Worm (Caenorhabditis elegans) whole organism, L4 larva: Measurements from ENCODE around the gene eelo-2.

Experiments
- F10B5.3 ChIP-seq: sonication (generic microtip); optimal IDR thresholded peaks from 2 replicates; lab custom pipeline; 2016; ENCODE audit warnings: mild to moderate bottlenecking, missing genetic modification characterization, missing compliant biosample characterization
- F49E8.2 ChIP-seq: sonication (generic microtip); optimal IDR thresholded peaks from 2 replicates; lab custom pipeline; 2016; ENCODE audit warnings: missing compliant biosample characterization, mild to moderate bottlenecking, missing genetic modification characterization, borderline replicate concordance
- Y105C5A.15 ChIP-seq: fragments of 200-800 bp; sonication (Bioruptor generic); IDR thresholded peaks from 2 replicates; pipeline ENCODE4 v1.3.6; 2022; ENCODE audit warnings: missing genetic modification characterization, missing compliant biosample characterization
- Y48G9A.11 ChIP-seq: fragments of 200-800 bp; sonication (Bioruptor generic); IDR thresholded peaks from 2 replicates; pipeline ENCODE4 v1.3.6; 2022; ENCODE audit warnings: missing genetic modification reagents, missing genetic modification characterization, missing compliant biosample characterization
- Y5F2A.4 ChIP-seq: fragments of 200-800 bp; sonication (Bioruptor generic); optimal IDR thresholded peaks from 2 replicates; lab custom pipeline; 2018; ENCODE audit warnings: mild to moderate bottlenecking, missing genetic modification characterization, missing compliant biosample characterization
- Y75B8A.6 ChIP-seq: fragments of 200-800 bp; sonication (Bioruptor generic); IDR thresholded peaks from 2 replicates; pipeline ENCODE4 v1.3.6; 2022; ENCODE audit warnings: missing genetic modification reagents, missing genetic modification characterization, missing compliant biosample characterization
- ZK546.5 ChIP-seq, 2 experiments: sonication (generic microtip); optimal IDR thresholded peaks; 2 replicates each; lab custom pipeline; 2017; ENCODE audit warnings: missing biosample characterization in 2 of 2, missing genetic modification characterization in 2 of 2
- aha-1 ChIP-seq: fragments of 150-350 bp; peaks from one replicate; lab custom pipeline; 2014; ENCODE audit warnings: missing biosample characterization, missing genetic modification characterization
- aly-2 ChIP-seq: sonication (generic microtip); optimal IDR thresholded peaks from 2 replicates; lab custom pipeline; 2018; ENCODE audit warnings: missing biosample characterization, missing genetic modification characterization
- ama-1 ChIP-seq: fragments of 150-350 bp; optimal IDR thresholded peaks from 2 replicates; lab custom pipeline; 2014; ENCODE audit warnings: inconsistent platforms, mixed read lengths
- arid-1 ChIP-seq: fragments of 200-800 bp; sonication (Bioruptor generic); conservative IDR thresholded peaks from 2 replicates; pipeline ENCODE4 v1.3.6; 2022; ENCODE audit warnings: missing genetic modification reagents, missing genetic modification characterization, missing compliant biosample characterization
- ceh-32 ChIP-seq: sonication (generic microtip); optimal IDR thresholded peaks from 2 replicates; lab custom pipeline; 2016; ENCODE audit warnings: mild to moderate bottlenecking, missing genetic modification characterization, missing compliant biosample characterization; ENCODE audit not compliant: poor library complexity
- ceh-44 ChIP-seq: fragments of 200-800 bp; sonication (Bioruptor generic); IDR thresholded peaks from 2 replicates; pipeline ENCODE4 v1.3.6; 2022; ENCODE audit warnings: missing genetic modification reagents, missing genetic modification characterization, missing compliant biosample characterization
- daf-8 ChIP-seq: fragments of 200-800 bp; sonication (Bioruptor generic); IDR thresholded peaks from 2 replicates; pipeline ENCODE4 v1.3.6; 2022; ENCODE audit warnings: missing genetic modification characterization, missing compliant biosample characterization
- dmd-6 ChIP-seq: fragments of 200-800 bp; sonication (Bioruptor generic); IDR thresholded peaks from 2 replicates; pipeline ENCODE4 v1.3.6; 2022; ENCODE audit warnings: missing genetic modification reagents, missing genetic modification characterization, missing compliant biosample characterization
- dmd-8 ChIP-seq: fragments of 200-800 bp; sonication (Bioruptor generic); IDR thresholded peaks from 2 replicates; pipeline ENCODE4 v1.3.6; 2022; ENCODE audit warnings: missing genetic modification characterization, missing compliant biosample characterization
- dpl-1 ChIP-seq: fragments of 150-350 bp; optimal IDR thresholded peaks from 2 replicates; lab custom pipeline; 2014; ENCODE audit warnings: missing biosample characterization, missing genetic modification reagents, missing genetic modification characterization
- egl-43 ChIP-seq: fragments of 200-800 bp; sonication (Bioruptor generic); IDR thresholded peaks from 2 replicates; pipeline ENCODE4 v1.3.6; 2022; ENCODE audit warnings: missing genetic modification reagents, missing genetic modification characterization, missing compliant biosample characterization
- fos-1 ChIP-seq: fragments of 150-350 bp; optimal IDR thresholded peaks from 2 replicates; lab custom pipeline; 2014; ENCODE audit warnings: missing biosample characterization, missing genetic modification characterization
- hlh-11 ChIP-seq: fragments of 200-800 bp; sonication (Bioruptor generic); optimal IDR thresholded peaks from 2 replicates; lab custom pipeline; 2018; ENCODE audit warnings: mild to moderate bottlenecking, missing genetic modification characterization, missing compliant biosample characterization
- lim-7 ChIP-seq: fragments of 200-800 bp; sonication (Bioruptor generic); IDR thresholded peaks from 2 replicates; pipeline ENCODE4 v1.3.6; 2022; ENCODE audit warnings: missing genetic modification characterization, missing compliant biosample characterization
- lin-1 ChIP-seq: fragments of 200-800 bp; sonication (Bioruptor generic); IDR thresholded peaks from 2 replicates; pipeline ENCODE4 v1.3.6; 2022; ENCODE audit warnings: missing genetic modification reagents, missing genetic modification characterization, missing compliant biosample characterization
- lin-15B ChIP-seq: fragments of 150-350 bp; sonication (generic microtip); optimal IDR thresholded peaks from 3 replicates; lab custom pipeline; 2014; ENCODE audit warnings: missing biosample characterization, missing genetic modification characterization
- lin-38 ChIP-seq: fragments of 200-800 bp; sonication (Bioruptor generic); IDR thresholded peaks from 2 replicates; pipeline ENCODE4 v1.3.6; 2022; ENCODE audit warnings: missing genetic modification reagents, missing genetic modification characterization, missing compliant biosample characterization
- mdt-29 ChIP-seq: fragments of 200-800 bp; sonication (Bioruptor generic); IDR thresholded peaks from 2 replicates; pipeline ENCODE4 v1.3.6; 2022; ENCODE audit warnings: missing genetic modification reagents, missing genetic modification characterization, missing compliant biosample characterization
- mep-1 ChIP-seq: fragments of 150-350 bp; sonication (generic microtip); optimal IDR thresholded peaks from 3 replicates; lab custom pipeline; 2014; ENCODE audit warnings: missing biosample characterization, missing genetic modification characterization
- mes-2 ChIP-seq: sonication (generic microtip); optimal IDR thresholded peaks from 2 replicates; lab custom pipeline; 2016; ENCODE audit warnings: missing genotype, mild to moderate bottlenecking, missing genetic modification characterization, missing compliant biosample characterization; ENCODE audit not compliant: poor library complexity, severe bottlenecking
- mxl-2 ChIP-seq: fragments of 200-800 bp; sonication (Bioruptor generic); conservative IDR thresholded peaks from 2 replicates; pipeline ENCODE4 v1.3.6; 2022; ENCODE audit warnings: missing genetic modification reagents, missing genetic modification characterization, missing compliant biosample characterization
- nhr-11 ChIP-seq: fragments of 150-350 bp; optimal IDR thresholded peaks from 2 replicates; lab custom pipeline; 2014; ENCODE audit warnings: missing biosample characterization, missing genetic modification characterization
- nhr-111 ChIP-seq: fragments of 200-800 bp; sonication (Bioruptor generic); optimal IDR thresholded peaks from 2 replicates; lab custom pipeline; 2018; ENCODE audit warnings: mild to moderate bottlenecking, missing genetic modification characterization, missing compliant biosample characterization
- nhr-237 ChIP-seq: sonication (generic microtip); optimal IDR thresholded peaks from 2 replicates; lab custom pipeline; 2017; ENCODE audit warnings: missing biosample characterization, missing genetic modification characterization
- nhr-6 ChIP-seq: fragments of 150-350 bp; optimal IDR thresholded peaks from 2 replicates; lab custom pipeline; 2014; ENCODE audit warnings: missing biosample characterization, missing genetic modification characterization
- pqm-1 ChIP-seq: sonication (generic microtip); optimal IDR thresholded peaks from 2 replicates; lab custom pipeline; 2017; ENCODE audit warnings: missing biosample characterization, missing genetic modification characterization
- rbr-2 ChIP-seq: sonication (generic microtip); optimal IDR thresholded peaks from 2 replicates; lab custom pipeline; 2016; ENCODE audit warnings: missing genotype, missing genetic modification characterization, missing compliant biosample characterization
- sdz-12 ChIP-seq: fragments of 200-800 bp; sonication (Bioruptor generic); optimal IDR thresholded peaks from 2 replicates; lab custom pipeline; 2018; ENCODE audit warnings: mild to moderate bottlenecking, missing genetic modification characterization, missing compliant biosample characterization
- skn-1 ChIP-seq: fragments of 150-350 bp; optimal IDR thresholded peaks from 2 replicates; lab custom pipeline; 2014; ENCODE audit warnings: missing biosample characterization, missing genetic modification characterization
- snpc-1.2 ChIP-seq: fragments of 200-800 bp; sonication (Bioruptor generic); IDR thresholded peaks from 2 replicates; pipeline ENCODE4 v1.3.6; 2022; ENCODE audit warnings: missing genetic modification reagents, missing genetic modification characterization, missing compliant biosample characterization
- spr-1 ChIP-seq: sonication (generic microtip); optimal IDR thresholded peaks from 2 replicates; lab custom pipeline; 2016; ENCODE audit warnings: mild to moderate bottlenecking, missing genetic modification characterization, missing compliant biosample characterization
- spr-3 ChIP-seq: fragments of 200-800 bp; sonication (Bioruptor generic); optimal IDR thresholded peaks from 2 replicates; lab custom pipeline; 2018; ENCODE audit warnings: mild to moderate bottlenecking, missing genetic modification characterization, missing compliant biosample characterization
- unc-130 ChIP-seq: sonication (generic microtip); optimal IDR thresholded peaks from 2 replicates; lab custom pipeline; 2016; ENCODE audit warnings: missing genetic modification reagents, missing genetic modification characterization, missing compliant biosample characterization
- zfp-3 ChIP-seq: fragments of 200-800 bp; sonication (Bioruptor generic); conservative IDR thresholded peaks from 2 replicates; pipeline ENCODE4 v1.3.6; 2022; ENCODE audit warnings: missing genetic modification reagents, missing genetic modification characterization, missing compliant biosample characterization
- ztf-7 ChIP-seq: fragments of 150-350 bp; optimal IDR thresholded peaks from 2 replicates; lab custom pipeline; 2014; ENCODE audit warnings: missing biosample characterization, missing genetic modification characterization

The eelo-2 gene

DNA sequence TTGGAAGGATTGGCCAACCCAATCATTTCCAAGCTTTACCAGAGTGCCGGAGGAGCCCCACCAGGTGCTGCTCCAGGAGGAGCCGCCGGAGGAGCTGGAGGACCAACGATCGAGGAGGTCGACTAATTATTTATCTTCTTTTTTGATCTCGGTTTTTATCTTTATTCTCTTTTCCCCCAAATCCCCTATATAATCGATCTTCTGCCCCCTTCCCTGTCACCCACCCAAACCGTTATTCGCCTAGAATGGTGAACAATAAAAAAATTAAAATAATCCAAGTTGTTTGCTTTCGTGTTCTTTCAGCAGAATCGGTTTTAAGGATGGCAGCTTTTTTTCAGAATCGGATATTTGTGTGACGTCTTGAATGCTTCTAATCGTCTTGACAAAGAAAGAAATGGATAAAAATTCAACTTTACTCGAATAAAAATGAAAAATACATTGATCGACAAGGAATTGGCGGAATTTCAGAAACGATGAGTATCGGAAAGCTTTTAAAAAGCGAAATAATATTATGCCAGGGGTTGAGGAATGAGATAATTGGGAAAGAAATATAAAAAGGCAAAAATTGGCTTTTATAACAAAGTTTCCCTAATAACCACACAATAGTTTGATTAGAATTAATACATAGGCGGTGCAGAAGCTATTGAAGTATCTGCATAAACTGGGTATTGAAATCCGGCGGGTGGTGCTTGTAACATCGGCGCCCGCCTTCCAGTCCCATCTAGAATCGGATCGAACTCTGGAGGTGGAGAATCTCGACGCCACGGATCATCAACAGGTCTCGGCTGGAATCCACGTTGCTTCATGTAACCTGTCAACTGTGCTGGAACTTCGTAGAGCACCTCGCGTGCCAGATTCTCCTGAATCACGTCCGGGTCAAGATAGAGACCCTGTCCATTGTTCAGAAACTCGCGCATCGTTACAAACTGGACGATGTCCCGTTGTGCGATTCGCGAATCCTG, 31.4 kb downstream of the eelo-2 start (continued):
- TF ChIP-seq egl-43 (GFP tag; lab: Robert Waterston, UW), result peak; percentile 81
- TF ChIP-seq F49E8.2 (tag; lab: Kevin White, UChicago), result peak; percentile 93
- no peak for TF ChIP-seq unc-130 (GFP tag; lab: Kevin White, UChicago)
- peak; percentile 44 for TF ChIP-seq mes-2 (tag; lab: Kevin White, UChicago)
- TF ChIP-seq zfp-3, result peak; percentile 98
- TF ChIP-seq lin-1 (GFP tag; lab: Robert Waterston, UW), result peak; percentile 58; the same call in 1 of the 2 replicates
- TF ChIP-seq dmd-8, result peak; percentile 67
- TF ChIP-seq aha-1 (tag; lab: Kevin White, UChicago), result peak; percentile 95
- TF ChIP-seq nhr-6 (tag; lab: Kevin White, UChicago), result peak; percentile 61
- peak; percentile 70 for TF ChIP-seq mdt-29 (GFP tag; lab: Robert Waterston, UW)
- TF ChIP-seq pqm-1 (tag; lab: Kevin White, UChicago), result no peak
- peak; percentile 75; the same call in 1 of the 2 replicates for TF ChIP-seq lim-7 (GFP tag; lab: Robert Waterston, UW)
- peak; percentile 51 for TF ChIP-seq nhr-111
- TF ChIP-seq aly-2 (tag; lab: Kevin White, UChicago), result peak; percentile 99
- peak; percentile 60 for TF ChIP-seq Y5F2A.4 (GFP tag; lab: Kevin White, UChicago)
- TF ChIP-seq F10B5.3 (tag; lab: Kevin White, UChicago), result peak; percentile 40
- peak; percentile 79 for TF ChIP-seq arid-1 (GFP tag; lab: Robert Waterston, UW)
- peak; percentile 89 for TF ChIP-seq mep-1 (tag; lab: Kevin White, UChicago)
- TF ChIP-seq spr-1 (tag; lab: Kevin White, UChicago), result peak; percentile 56
- TF ChIP-seq Y75B8A.6 (GFP tag; lab: Robert Waterston, UW), result peak; percentile 89
- peak; percentile 38 for TF ChIP-seq nhr-11
- peak; percentile 55 for TF ChIP-seq dpl-1
- TF ChIP-seq skn-1 (tag; lab: Kevin White, UChicago), result no peak
- TF ChIP-seq Y105C5A.15 (GFP tag; lab: Robert Waterston, UW), result peak; percentile 94
- no peak for TF ChIP-seq lin-15B (tag; lab: Kevin White, UChicago)
- TF ChIP-seq ama-1 (lab: Kevin White, UChicago), result peak; percentile 98
- no peak for TF ChIP-seq nhr-237 (tag; lab: Kevin White, UChicago)
- peak; percentile 31; the same call in 1 of the 2 replicates for TF ChIP-seq mxl-2 (GFP tag; lab: Robert Waterston, UW)
- peak; percentile 4 for TF ChIP-seq sdz-12 (GFP tag; lab: Kevin White, UChicago)
- TF ChIP-seq Y48G9A.11 (GFP tag; lab: Robert Waterston, UW), result peak; percentile 32; the same call in 1 of the 2 replicates

DNA sequence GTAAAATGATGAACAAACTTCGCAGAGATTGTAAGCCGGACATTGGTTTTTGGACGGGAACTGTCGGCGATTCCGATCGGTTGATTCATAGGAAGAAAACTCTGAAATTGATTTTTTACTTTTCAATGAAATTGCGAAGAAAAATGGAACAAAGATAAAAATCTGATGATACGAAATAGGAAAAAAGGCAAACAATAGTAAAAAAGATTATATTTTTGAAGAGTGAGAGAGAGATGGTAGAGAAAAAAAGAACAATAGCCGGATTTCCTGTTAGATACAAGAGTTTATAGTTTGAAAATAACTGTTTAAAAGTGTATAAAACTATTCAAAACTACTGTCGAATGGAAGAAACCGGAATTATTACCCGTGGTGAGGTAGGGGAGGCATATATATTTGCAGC, 34.2 kb downstream of the eelo-2 start, which contains the start of gene nra-1:
TSS of gene nra-1 (minus strand) at position 101 of the 400 bp plus-strand sequence.
- no peak for TF ChIP-seq lim-7 (GFP tag; lab: Robert Waterston, UW)

DNA sequence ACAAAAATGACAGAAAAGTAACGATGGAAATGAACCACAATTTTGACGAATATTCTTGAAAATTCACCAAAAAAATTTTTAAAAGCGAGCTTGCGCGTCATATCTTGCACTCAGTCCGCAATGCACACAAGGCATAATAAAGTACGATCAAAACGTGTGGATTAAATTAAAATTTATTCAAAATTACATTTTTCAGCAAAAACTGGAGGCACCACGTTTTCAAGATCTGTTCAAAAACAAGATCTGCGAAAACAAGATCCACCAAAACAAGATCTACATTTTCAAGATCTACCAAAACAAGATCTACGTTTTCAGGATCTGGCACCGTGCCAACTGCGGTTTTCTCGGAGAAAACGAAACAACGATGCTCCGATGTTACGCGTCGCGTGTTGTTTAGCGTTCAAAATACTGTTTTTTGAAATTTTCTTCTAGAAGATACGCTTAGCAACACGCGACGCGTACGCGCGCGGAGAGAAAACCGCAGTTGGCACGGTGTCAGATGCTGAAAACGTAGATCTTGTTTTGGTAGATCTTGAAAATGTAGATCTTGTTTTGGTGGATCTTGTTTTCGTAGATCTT, 34.7 kb downstream of the eelo-2 start:
- peak; percentile 44; the same call in 1 of the 2 replicates for TF ChIP-seq snpc-1.2 (GFP tag; lab: Robert Waterston, UW)
- TF ChIP-seq Y48G9A.11 (GFP tag; lab: Robert Waterston, UW), result peak; percentile 41; the same call in 1 of the 2 replicates
- TF ChIP-seq lin-38, result 0 out of 2 replicates have a peak, but pooled peaks have one; percentile 16
- TF ChIP-seq, all 104 proteins: peak for 3; not testable (repeated sequence) for 101

DNA sequence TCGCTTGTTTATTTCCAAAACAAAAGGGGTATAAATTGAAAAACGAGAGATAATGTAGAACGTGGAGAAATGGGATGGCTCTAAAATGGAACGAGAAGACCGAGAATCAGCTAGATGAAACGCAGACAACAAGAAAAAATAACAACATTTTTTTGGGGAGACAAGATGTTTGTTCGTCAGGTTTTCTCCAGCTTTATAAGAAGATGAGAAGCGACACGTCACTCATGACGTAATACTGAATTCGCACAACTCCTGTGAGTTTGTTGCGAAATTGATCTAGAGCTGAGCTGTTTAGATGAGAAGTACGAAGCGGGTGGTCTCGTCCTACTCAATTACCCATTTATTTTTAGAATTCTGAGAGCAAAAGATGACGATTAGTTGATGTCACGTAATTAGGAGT, 35.3 kb downstream of the eelo-2 start:
- no peak for TF ChIP-seq ceh-32 (tag; lab: Kevin White, UChicago)
- no peak for TF ChIP-seq ztf-7 (tag; lab: Kevin White, UChicago)
- no peak for TF ChIP-seq spr-3 (GFP tag; lab: Kevin White, UChicago)
- TF ChIP-seq hlh-11, result no peak
- TF ChIP-seq daf-8 (GFP tag; lab: Robert Waterston, UW), result no peak
- no peak for TF ChIP-seq ZK546.5 (tag; optimal IDR thresholded peaks at IDR 0.05; lab: Kevin White, UChicago)
- no peak for TF ChIP-seq fos-1 (tag; lab: Kevin White, UChicago)
- 0 out of 2 replicates have a peak, but pooled peaks have one; percentile 25 for TF ChIP-seq dmd-6 (GFP tag; lab: Robert Waterston, UW)
- TF ChIP-seq rbr-2 (tag; lab: Kevin White, UChicago), result peak; percentile 7
- TF ChIP-seq F10B5.3 (tag; lab: Kevin White, UChicago), result no peak
- TF ChIP-seq ceh-44 (GFP tag; lab: Robert Waterston, UW), result no peak
- TF ChIP-seq nhr-237 (tag; lab: Kevin White, UChicago), result no peak
- 0 out of 2 replicates have a peak, but pooled peaks have one; percentile 34 for TF ChIP-seq snpc-1.2 (GFP tag; lab: Robert Waterston, UW)
